Worm (Caenorhabditis elegans) whole organism, late embryonic: ENCODE results near the gene myo-3.

Experiments
- C08G9.2 ChIP-seq: sonication (generic microtip); optimal IDR thresholded peaks from 2 replicates; lab custom pipeline; 2016; ENCODE audit warnings: mild to moderate bottlenecking, missing genetic modification characterization, moderate library complexity, missing compliant biosample characterization
- C38D4.7 ChIP-seq: fragments of 200-800 bp; sonication (Bioruptor generic); optimal IDR thresholded peaks from 2 replicates; lab custom pipeline; 2018; ENCODE audit warnings: mild to moderate bottlenecking, missing genetic modification characterization, moderate library complexity, missing compliant biosample characterization
- F13H6.1 ChIP-seq: sonication (generic microtip); optimal IDR thresholded peaks from 2 replicates; lab custom pipeline; 2016; ENCODE audit warnings: missing genetic modification characterization, missing compliant biosample characterization
- K02D7.2 ChIP-seq: sonication (generic microtip); optimal IDR thresholded peaks from 2 replicates; lab custom pipeline; 2017; ENCODE audit warnings: mild to moderate bottlenecking, missing genetic modification characterization, missing compliant biosample characterization
- K09A11.1 ChIP-seq: sonication (generic microtip); optimal IDR thresholded peaks from 2 replicates; lab custom pipeline; 2017; ENCODE audit warnings: antibody characterized with exemption, mild to moderate bottlenecking, missing genetic modification characterization, missing compliant biosample characterization; ENCODE audit not compliant: insufficient read depth
- ama-1 ChIP-seq: fragments of 150-350 bp; optimal IDR thresholded peaks from 2 replicates; lab custom pipeline; 2014
- ceh-14 ChIP-seq: sonication (generic microtip); optimal IDR thresholded peaks from 2 replicates; lab custom pipeline; 2016; ENCODE audit warnings: missing genotype, missing genetic modification characterization, missing compliant biosample characterization
- ceh-22 ChIP-seq: sonication (generic microtip); optimal IDR thresholded peaks from 2 replicates; lab custom pipeline; 2017; ENCODE audit warnings: missing biosample characterization, missing genetic modification characterization
- ceh-30 ChIP-seq: fragments of 150-350 bp; optimal IDR thresholded peaks from 2 replicates; lab custom pipeline; 2014; ENCODE audit warnings: missing biosample characterization, missing genetic modification characterization
- ceh-48 ChIP-seq: sonication (generic microtip); optimal IDR thresholded peaks from 2 replicates; lab custom pipeline; 2016; ENCODE audit warnings: missing genetic modification characterization, inconsistent platforms, missing compliant biosample characterization
- ceh-9 ChIP-seq: sonication (generic microtip); optimal IDR thresholded peaks from 2 replicates; lab custom pipeline; 2016; ENCODE audit warnings: mild to moderate bottlenecking, missing genetic modification characterization, inconsistent platforms, missing compliant biosample characterization
- che-1 ChIP-seq: sonication (generic microtip); optimal IDR thresholded peaks from 2 replicates; lab custom pipeline; 2016; ENCODE audit warnings: mild to moderate bottlenecking, missing genetic modification characterization, missing compliant biosample characterization
- dmd-4 ChIP-seq: sonication (generic microtip); optimal IDR thresholded peaks from 2 replicates; lab custom pipeline; 2016; ENCODE audit warnings: borderline replicate concordance, missing genetic modification characterization, missing compliant biosample characterization
- elt-2 ChIP-seq: sonication (generic microtip); optimal IDR thresholded peaks from 2 replicates; lab custom pipeline; 2016; ENCODE audit warnings: missing genetic modification reagents, missing genetic modification characterization, missing compliant biosample characterization
- ets-4 ChIP-seq: sonication (generic microtip); optimal IDR thresholded peaks from 2 replicates; lab custom pipeline; 2016; ENCODE audit warnings: missing genetic modification characterization, missing compliant biosample characterization
- fax-1 ChIP-seq: sonication (generic microtip); optimal IDR thresholded peaks from 2 replicates; lab custom pipeline; 2016; ENCODE audit warnings: missing genotype, missing genetic modification characterization, missing compliant biosample characterization
- fkh-10 ChIP-seq: fragments of 150-350 bp; optimal IDR thresholded peaks from 2 replicates; lab custom pipeline; 2014; ENCODE audit warnings: missing biosample characterization, missing genetic modification reagents, missing genetic modification characterization
- fkh-6 ChIP-seq: sonication (generic microtip); optimal IDR thresholded peaks from 2 replicates; lab custom pipeline; 2016; ENCODE audit warnings: missing genetic modification characterization, missing compliant biosample characterization
- hlh-13 ChIP-seq: fragments of 200-800 bp; sonication (Bioruptor generic); optimal IDR thresholded peaks from 2 replicates; lab custom pipeline; 2018; ENCODE audit warnings: mild to moderate bottlenecking, missing genetic modification characterization, missing compliant biosample characterization
- hlh-6 ChIP-seq: sonication (generic microtip); optimal IDR thresholded peaks from 2 replicates; lab custom pipeline; 2016; ENCODE audit warnings: missing genotype, missing genetic modification characterization, missing compliant biosample characterization
- hlh-8 ChIP-seq: sonication (generic microtip); optimal IDR thresholded peaks from 2 replicates; lab custom pipeline; 2016; ENCODE audit warnings: missing genotype, missing genetic modification characterization, missing compliant biosample characterization
- lim-6 ChIP-seq: sonication (generic microtip); optimal IDR thresholded peaks from 2 replicates; lab custom pipeline; 2016; ENCODE audit warnings: missing genetic modification characterization, missing compliant biosample characterization
- lin-11 ChIP-seq: fragments of 200-800 bp; sonication (Bioruptor generic); optimal IDR thresholded peaks from 2 replicates; lab custom pipeline; 2018; ENCODE audit warnings: mild to moderate bottlenecking, missing genetic modification characterization, missing compliant biosample characterization
- mec-3 ChIP-seq: sonication (generic microtip); optimal IDR thresholded peaks from 2 replicates; lab custom pipeline; 2016; ENCODE audit warnings: borderline replicate concordance, missing genetic modification characterization, missing compliant biosample characterization
- nhr-11 ChIP-seq: fragments of 150-350 bp; optimal IDR thresholded peaks from 2 replicates; lab custom pipeline; 2014; ENCODE audit warnings: missing biosample characterization, missing genetic modification characterization
- odd-2 ChIP-seq: sonication (generic microtip); optimal IDR thresholded peaks from 2 replicates; lab custom pipeline; 2017; ENCODE audit warnings: antibody characterized with exemption, mild to moderate bottlenecking, missing genetic modification characterization, missing compliant biosample characterization
- pag-3 ChIP-seq: sonication (generic microtip); optimal IDR thresholded peaks from 2 replicates; lab custom pipeline; 2016; ENCODE audit warnings: missing compliant biosample characterization, missing genetic modification characterization, borderline replicate concordance
- pha-2 ChIP-seq: sonication (generic microtip); optimal IDR thresholded peaks from 2 replicates; lab custom pipeline; 2017; ENCODE audit warnings: mild to moderate bottlenecking, missing genetic modification characterization, missing compliant biosample characterization
- pqm-1 ChIP-seq: sonication (generic microtip); optimal IDR thresholded peaks from 2 replicates; lab custom pipeline; 2016; ENCODE audit warnings: missing genetic modification characterization, missing compliant biosample characterization
- pros-1 ChIP-seq: fragments of 150-350 bp; optimal IDR thresholded peaks from 2 replicates; lab custom pipeline; 2014; ENCODE audit warnings: missing biosample characterization, missing genetic modification reagents, missing genetic modification characterization
- ref-2 ChIP-seq: sonication (generic microtip); optimal IDR thresholded peaks from 2 replicates; lab custom pipeline; 2016; ENCODE audit warnings: missing genetic modification characterization, missing compliant biosample characterization
- sox-2 ChIP-seq: fragments of 200-800 bp; sonication (Bioruptor generic); IDR thresholded peaks from 2 replicates; pipeline ENCODE4 v1.3.6; 2022; ENCODE audit warnings: missing genetic modification reagents, missing genetic modification characterization, missing compliant biosample characterization
- syd-9 ChIP-seq: sonication (generic microtip); optimal IDR thresholded peaks from 2 replicates; lab custom pipeline; 2016; ENCODE audit warnings: mild to moderate bottlenecking, missing genetic modification characterization, moderate library complexity, missing compliant biosample characterization
- tbx-2 ChIP-seq: sonication (generic microtip); optimal IDR thresholded peaks from 2 replicates; lab custom pipeline; 2016; ENCODE audit warnings: missing genetic modification characterization, missing compliant biosample characterization
- tbx-7 ChIP-seq: sonication (generic microtip); optimal IDR thresholded peaks from 2 replicates; lab custom pipeline; 2016; ENCODE audit warnings: missing genotype, missing genetic modification characterization, missing compliant biosample characterization
- zip-5 ChIP-seq: sonication (generic microtip); optimal IDR thresholded peaks from 2 replicates; lab custom pipeline; 2016; ENCODE audit warnings: missing genetic modification characterization, missing compliant biosample characterization

Gene myo-3

ce11 chrV:12256398-12256797 is 22.3 kb upstream of the myo-3 start, which contains the start of gene ugt-55:
ugt-55 (plus strand) TSS chrV:12256698.
- TF ChIP-seq sox-2 (GFP tag; lab: Robert Waterston, UW) (no peak), ceh-14 (tag; lab: Kevin White, UChicago) (no peak), syd-9 (tag; lab: Kevin White, UChicago) (no peak), pqm-1 (tag; lab: Kevin White, UChicago) (no peak), tbx-7 (no peak)
- TF ChIP-seq, all 69 proteins: peak for 0

ce11 chrV:12255343-12255742 is 21.2 kb upstream of the myo-3 start, which contains the start of gene T04H1.12:
T04H1.12 (plus strand) TSS chrV:12255643.
- TF ChIP-seq ceh-30, result no peak
- TF ChIP-seq mec-3, result no peak
- TF ChIP-seq K09A11.1 (tag; lab: Kevin White, UChicago), result no peak
- TF ChIP-seq, all 69 proteins: peak for 0

- TF ChIP-seq F13H6.1 (tag; lab: Kevin White, UChicago) (no peak), C38D4.7 (no peak), hlh-6 (tag; lab: Kevin White, UChicago) (no peak), elt-2 (tag; lab: Kevin White, UChicago) (no peak), ceh-48 (tag; lab: Kevin White, UChicago) (no peak), lin-11 (no peak), hlh-13 (GFP tag; lab: Kevin White, UChicago) (no peak), ceh-30 (no peak), ref-2 (no peak)
Measured at ce11 chrV:12252272-12252671, 18.1 kb upstream of the myo-3 start, which contains the start of gene lrx-1. lrx-1 (plus strand) TSS chrV:12252572.

ce11 chrV:12251041-12251440 is 16.9 kb upstream of the myo-3 start, which contains the start of gene T04H1.5:
T04H1.5 (plus strand) TSS chrV:12251341.
- TF ChIP-seq lin-11 (no peak), ceh-14 (tag; lab: Kevin White, UChicago) (no peak), che-1 (tag; lab: Kevin White, UChicago) (no peak), ceh-9 (no peak), zip-5 (tag; lab: Kevin White, UChicago) (no peak), lim-6 (tag; lab: Kevin White, UChicago) (no peak)
- TF ChIP-seq, all 69 proteins: peak for 0

ce11 chrV:12245777-12246452 is 11.8 kb upstream of the myo-3 start:
- TF ChIP-seq ceh-22 (tag; lab: Kevin White, UChicago), result no peak
- peak; percentile 1 for TF ChIP-seq ceh-48 (tag; lab: Kevin White, UChicago)
- TF ChIP-seq, all 69 proteins: peak for 1

DNA sequence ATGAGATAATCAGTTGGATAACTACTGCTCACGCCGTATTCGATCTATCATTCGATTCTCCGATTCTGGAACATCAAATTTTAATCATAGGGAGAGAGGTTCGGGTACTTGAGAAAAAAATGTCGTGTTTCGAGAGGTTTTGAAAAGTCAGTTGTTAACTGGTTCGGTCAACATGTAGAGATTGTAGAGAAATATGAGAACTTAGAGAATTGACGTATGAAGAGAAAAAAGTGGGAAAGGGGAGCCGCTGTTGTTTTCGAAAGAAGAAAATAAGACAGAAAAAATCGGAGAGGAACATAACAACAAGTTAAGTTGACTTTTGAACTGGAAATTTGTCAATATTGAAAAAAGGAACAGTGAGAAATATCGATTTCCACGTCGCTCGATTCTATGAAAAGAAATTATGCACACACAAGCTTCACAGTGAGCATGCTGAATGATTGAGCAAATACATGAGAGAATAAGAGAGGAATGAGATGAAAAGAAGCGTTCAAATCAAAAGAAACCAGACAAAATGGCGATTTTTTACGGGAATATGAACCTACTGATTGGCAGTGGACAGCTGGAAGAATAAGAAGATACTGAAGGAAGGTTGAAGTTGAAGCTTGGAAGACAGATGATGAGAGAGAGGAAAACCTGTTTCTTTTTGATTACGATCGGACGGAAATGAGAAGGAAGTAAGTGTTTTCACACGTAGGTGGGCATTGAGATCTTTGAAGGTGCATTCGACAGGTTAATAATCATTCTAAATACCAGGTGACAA is 11.0 kb upstream of the myo-3 start, which contains the start of the genes T04H1.13, slfl-5 and rad-50:
TSS of gene T04H1.13 (minus strand) at position 51 of the 763 bp plus-strand sequence.
TSS of gene slfl-5 (minus strand) at position 65 of the 763 bp plus-strand sequence.
TSS of gene rad-50 (plus strand) at position 667 of the 763 bp plus-strand sequence.
- TF ChIP-seq fax-1 (no peak), dmd-4 (tag; lab: Kevin White, UChicago) (no peak), ets-4 (no peak), pha-2 (no peak), elt-2 (tag; lab: Kevin White, UChicago) (no peak)

DNA sequence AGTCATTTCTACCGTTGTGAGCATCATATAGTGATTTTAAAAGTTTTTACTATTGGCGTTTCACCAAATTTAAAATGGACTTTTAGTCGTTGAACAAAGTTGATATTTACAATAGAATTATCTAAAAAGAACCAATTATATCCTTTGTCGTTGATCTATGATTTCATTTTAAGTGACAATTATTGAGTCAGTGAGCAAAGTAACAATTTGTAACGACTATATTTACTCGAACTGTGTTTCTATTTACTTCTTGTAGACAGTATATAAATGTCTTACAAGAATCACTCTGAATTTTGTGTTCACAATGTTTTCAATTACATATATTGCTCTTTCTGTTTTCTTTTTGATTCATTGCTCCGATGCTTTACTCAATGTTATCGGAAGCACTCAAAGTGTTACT is 7.0 kb upstream of the myo-3 start, which contains the start of gene ttr-22:
TSS of gene ttr-22 (plus strand) at position 301 of the 400 bp plus-strand sequence.
- no peak for TF ChIP-seq ets-4
- no peak for TF ChIP-seq fkh-10 (GFP tag; lab: Kevin White, UChicago)
- no peak for TF ChIP-seq ama-1
- TF ChIP-seq nhr-11, result no peak
- no peak for TF ChIP-seq hlh-8 (tag; lab: Kevin White, UChicago)
- no peak for TF ChIP-seq che-1 (tag; lab: Kevin White, UChicago)
- TF ChIP-seq ceh-30, result no peak
- TF ChIP-seq syd-9 (tag; lab: Kevin White, UChicago), result no peak
- no peak for TF ChIP-seq fkh-6 (tag; lab: Kevin White, UChicago)
- TF ChIP-seq sox-2 (GFP tag; lab: Robert Waterston, UW), result no peak
- no peak for TF ChIP-seq pros-1 (tag; lab: Kevin White, UChicago)
- no peak for TF ChIP-seq odd-2 (tag; lab: Kevin White, UChicago)
- no peak for TF ChIP-seq zip-5 (tag; lab: Kevin White, UChicago)
- TF ChIP-seq hlh-6 (tag; lab: Kevin White, UChicago), result no peak
- no peak for TF ChIP-seq pag-3 (tag; lab: Kevin White, UChicago)
- TF ChIP-seq tbx-2 (tag; lab: Kevin White, UChicago), result no peak
- no peak for TF ChIP-seq K02D7.2
- TF ChIP-seq C08G9.2 (tag; lab: Kevin White, UChicago), result no peak
